Worm (Caenorhabditis elegans) whole organism, L1 larva: ENCODE results near the gene srh-219.

Experiments used
- C04F5.9 ChIP-seq: sonication (generic microtip); optimal IDR thresholded peaks from 2 replicates; lab custom pipeline; 2016; ENCODE audit warnings: missing genetic modification characterization, missing compliant biosample characterization
- C16A3.4 ChIP-seq: fragments of 150-350 bp; optimal IDR thresholded peaks from 2 replicates; lab custom pipeline; 2014; ENCODE audit warnings: missing biosample characterization, missing genetic modification characterization
- aha-1 ChIP-seq: fragments of 150-350 bp; optimal IDR thresholded peaks from 2 replicates; lab custom pipeline; 2014; ENCODE audit warnings: missing biosample characterization, missing genetic modification characterization
- aly-2 ChIP-seq: fragments of 150-350 bp; optimal IDR thresholded peaks from 2 replicates; lab custom pipeline; 2014; ENCODE audit warnings: missing biosample characterization, missing genetic modification characterization
- ama-1 ChIP-seq: fragments of 150-350 bp; optimal IDR thresholded peaks from 2 replicates; lab custom pipeline; 2014
- blmp-1 ChIP-seq: fragments of 150-350 bp; optimal IDR thresholded peaks from 2 replicates; lab custom pipeline; 2014; ENCODE audit warnings: missing biosample characterization, missing genetic modification characterization
- ceh-8 ChIP-seq: fragments of 200-800 bp; sonication (Bioruptor generic); optimal IDR thresholded peaks from 2 replicates; lab custom pipeline; 2018; ENCODE audit warnings: mild to moderate bottlenecking, missing genetic modification characterization, moderate library complexity, missing compliant biosample characterization
- ceh-82 ChIP-seq, 3 experiments: fragments of 150-350 bp in 1 of 3; sonication (generic microtip) in 2 of 3; optimal IDR thresholded peaks; 2 replicates each; lab custom pipeline; 2014 to 2017; ENCODE audit warnings: missing biosample characterization in 3 of 3, missing genetic modification characterization in 3 of 3
- ceh-88 ChIP-seq: fragments of 200-800 bp; sonication (Bioruptor generic); IDR thresholded peaks from 2 replicates; pipeline ENCODE4 v1.3.6; 2022; ENCODE audit warnings: missing genetic modification characterization, missing compliant biosample characterization
- dsc-1 ChIP-seq: sonication (generic microtip); optimal IDR thresholded peaks from 2 replicates; lab custom pipeline; 2016; ENCODE audit warnings: mild to moderate bottlenecking, missing genetic modification characterization, missing compliant biosample characterization
- efl-1 ChIP-seq, 4 experiments: fragments of 150-350 bp; optimal IDR thresholded peaks in 3 of 4; peaks in 1 of 4; 1 replicate in 1 of 4; 2 replicates in 3 of 4; lab custom pipeline; 2014; ENCODE audit warnings: missing biosample characterization in 2 of 4, missing genetic modification characterization in 2 of 4, missing genetic modification reagents in 2 of 4
- egl-13 ChIP-seq: sonication (generic microtip); optimal IDR thresholded peaks from 2 replicates; lab custom pipeline; 2016; ENCODE audit warnings: missing genotype, missing genetic modification reagents, missing genetic modification characterization, missing compliant biosample characterization
- elt-2 ChIP-seq: sonication (generic microtip); optimal IDR thresholded peaks from 2 replicates; lab custom pipeline; 2016; ENCODE audit warnings: missing genetic modification characterization, mild to moderate bottlenecking, inconsistent platforms, missing compliant biosample characterization, missing genetic modification reagents
- elt-3 ChIP-seq, 6 experiments: fragments of 150-350 bp in 1 of 6; sonication (generic microtip); optimal IDR thresholded peaks; 2 replicates each; lab custom pipeline; 2017 to 2018; ENCODE audit warnings: missing biosample characterization in 6 of 6, missing genetic modification characterization in 6 of 6, inconsistent platforms in 1 of 6
- ets-5 ChIP-seq: fragments of 200-800 bp; sonication (Bioruptor generic); IDR thresholded peaks from 2 replicates; pipeline ENCODE4 v1.3.6; 2022; ENCODE audit warnings: missing genetic modification characterization, missing compliant biosample characterization
- fkh-10 ChIP-seq: sonication (generic microtip); optimal IDR thresholded peaks from 2 replicates; lab custom pipeline; 2017; ENCODE audit warnings: missing biosample characterization, missing genetic modification reagents, missing genetic modification characterization
- fkh-4 ChIP-seq: sonication (generic microtip); optimal IDR thresholded peaks from 2 replicates; lab custom pipeline; 2016; ENCODE audit warnings: missing compliant biosample characterization, missing genetic modification characterization, borderline replicate concordance
- fos-1 ChIP-seq: fragments of 150-350 bp; optimal IDR thresholded peaks from 2 replicates; lab custom pipeline; 2014; ENCODE audit warnings: missing biosample characterization, missing genetic modification characterization
- grh-1 ChIP-seq: fragments of 200-800 bp; sonication (Bioruptor generic); IDR thresholded peaks from 2 replicates; pipeline ENCODE4 v1.3.6; 2022; ENCODE audit warnings: missing genetic modification reagents, missing genetic modification characterization, missing compliant biosample characterization
- hlh-17 ChIP-seq: fragments of 200-800 bp; sonication (Bioruptor generic); optimal IDR thresholded peaks from 2 replicates; lab custom pipeline; 2018; ENCODE audit warnings: missing genetic modification characterization, mild to moderate bottlenecking, missing compliant biosample characterization, moderate library complexity, borderline replicate concordance
- isw-1 ChIP-seq: fragments of 200-800 bp; sonication (Bioruptor generic); IDR thresholded peaks from 2 replicates; pipeline ENCODE4 v1.3.6; 2022; ENCODE audit warnings: missing genetic modification characterization, missing compliant biosample characterization
- jun-1 ChIP-seq: fragments of 150-350 bp; optimal IDR thresholded peaks from 2 replicates; lab custom pipeline; 2014; ENCODE audit warnings: missing biosample characterization, missing genetic modification reagents, missing genetic modification characterization
- lin-13 ChIP-seq: fragments of 150-350 bp; optimal IDR thresholded peaks from 2 replicates; lab custom pipeline; 2014; ENCODE audit warnings: missing biosample characterization, missing genetic modification reagents, missing genetic modification characterization
- lin-35 ChIP-seq, 2 experiments: fragments of 150-350 bp; optimal IDR thresholded peaks; 2 replicates each; lab custom pipeline; 2014; ENCODE audit warnings: missing biosample characterization in 2 of 2, missing genetic modification characterization in 2 of 2, missing genetic modification reagents in 2 of 2
- lin-39 ChIP-seq: fragments of 150-350 bp; optimal IDR thresholded peaks from 2 replicates; lab custom pipeline; 2014; ENCODE audit warnings: missing biosample characterization, missing genetic modification reagents, missing genetic modification characterization
- lsy-2 ChIP-seq, 2 experiments: fragments of 150-350 bp; optimal IDR thresholded peaks; 2 replicates each; lab custom pipeline; 2014; ENCODE audit warnings: missing biosample characterization in 2 of 2, missing genetic modification characterization in 2 of 2
- mab-9 ChIP-seq: fragments of 200-800 bp; sonication (Bioruptor generic); IDR thresholded peaks from 2 replicates; pipeline ENCODE4 v1.3.6; 2022; ENCODE audit warnings: missing genetic modification reagents, missing genetic modification characterization, missing compliant biosample characterization
- mdl-1 ChIP-seq, 2 experiments: fragments of 150-350 bp; optimal IDR thresholded peaks; 2 replicates each; lab custom pipeline; 2014 to 2017; ENCODE audit warnings: missing biosample characterization in 2 of 2, missing genetic modification characterization in 2 of 2, inconsistent platforms in 1 of 2
- mef-2 ChIP-seq: fragments of 150-350 bp; optimal IDR thresholded peaks from 2 replicates; lab custom pipeline; 2014; ENCODE audit warnings: missing biosample characterization, missing genetic modification characterization
- mep-1 ChIP-seq: fragments of 150-350 bp; optimal IDR thresholded peaks from 2 replicates; lab custom pipeline; 2014; ENCODE audit warnings: missing biosample characterization, missing genetic modification characterization
- nhr-19 ChIP-seq: fragments of 200-800 bp; sonication (Bioruptor generic); conservative IDR thresholded peaks from 2 replicates; pipeline ENCODE4 v1.3.6; 2022; ENCODE audit warnings: missing genetic modification characterization, missing compliant biosample characterization
- nhr-47 ChIP-seq: sonication (generic microtip); optimal IDR thresholded peaks from 2 replicates; lab custom pipeline; 2016; ENCODE audit warnings: mild to moderate bottlenecking, missing genetic modification characterization, moderate library complexity, missing compliant biosample characterization
- nhr-76 ChIP-seq: sonication (generic microtip); optimal IDR thresholded peaks from 2 replicates; lab custom pipeline; 2017; ENCODE audit warnings: missing biosample characterization, missing genetic modification characterization
- nhr-84 ChIP-seq: sonication (generic microtip); optimal IDR thresholded peaks from 2 replicates; lab custom pipeline; 2017; ENCODE audit warnings: missing biosample characterization, missing genetic modification characterization
- pax-3 ChIP-seq: fragments of 200-800 bp; sonication (Bioruptor generic); optimal IDR thresholded peaks from 2 replicates; lab custom pipeline; 2018; ENCODE audit warnings: mild to moderate bottlenecking, missing genetic modification characterization, moderate library complexity, missing compliant biosample characterization
- pqm-1 ChIP-seq: sonication (generic microtip); optimal IDR thresholded peaks from 3 replicates; lab custom pipeline; 2017; ENCODE audit warnings: missing biosample characterization, missing genetic modification characterization
- skn-1 ChIP-seq: fragments of 150-350 bp; optimal IDR thresholded peaks from 2 replicates; lab custom pipeline; 2014; ENCODE audit warnings: missing biosample characterization, missing genetic modification characterization
- snpc-4 ChIP-seq: fragments of 150-350 bp; optimal IDR thresholded peaks from 2 replicates; lab custom pipeline; 2014; ENCODE audit warnings: missing biosample characterization, missing genetic modification characterization
- snu-23 ChIP-seq: sonication (generic microtip); optimal IDR thresholded peaks from 2 replicates; lab custom pipeline; 2016; ENCODE audit warnings: missing genetic modification characterization, missing compliant biosample characterization
- sox-4 ChIP-seq: sonication (generic microtip); optimal IDR thresholded peaks from 2 replicates; lab custom pipeline; 2016; ENCODE audit warnings: missing genetic modification characterization, missing compliant biosample characterization
- sptf-1 ChIP-seq: fragments of 150-350 bp; optimal IDR thresholded peaks from 2 replicates; lab custom pipeline; 2014; ENCODE audit warnings: missing biosample characterization, missing genetic modification characterization
- sup-37 ChIP-seq: fragments of 200-800 bp; sonication (Bioruptor generic); optimal IDR thresholded peaks from 2 replicates; lab custom pipeline; 2018; ENCODE audit warnings: mild to moderate bottlenecking, missing genetic modification characterization, missing compliant biosample characterization
- swsn-7 ChIP-seq: sonication (generic microtip); optimal IDR thresholded peaks from 2 replicates; lab custom pipeline; 2016; ENCODE audit warnings: missing genetic modification characterization, missing compliant biosample characterization
- tbx-2 ChIP-seq: sonication (generic microtip); optimal IDR thresholded peaks from 2 replicates; lab custom pipeline; 2016; ENCODE audit warnings: missing genetic modification characterization, missing compliant biosample characterization
- tlp-1 ChIP-seq: fragments of 150-350 bp; optimal IDR thresholded peaks from 2 replicates; lab custom pipeline; 2014; ENCODE audit warnings: missing biosample characterization, missing genetic modification characterization
- unc-130 ChIP-seq: fragments of 150-350 bp; optimal IDR thresholded peaks from 2 replicates; lab custom pipeline; 2017; ENCODE audit warnings: missing biosample characterization, missing genetic modification characterization, inconsistent platforms
- unc-30 ChIP-seq: sonication (generic microtip); optimal IDR thresholded peaks from 2 replicates; lab custom pipeline; 2017; ENCODE audit warnings: missing biosample characterization, missing genetic modification characterization
- unc-62 ChIP-seq: fragments of 150-350 bp; optimal IDR thresholded peaks from 2 replicates; lab custom pipeline; 2014; ENCODE audit warnings: missing biosample characterization, missing genetic modification reagents, missing genetic modification characterization
- unc-86 ChIP-seq: sonication (generic microtip); optimal IDR thresholded peaks from 2 replicates; lab custom pipeline; 2016; ENCODE audit warnings: missing genetic modification characterization, missing compliant biosample characterization
- unc-98 ChIP-seq: fragments of 200-800 bp; sonication (Bioruptor generic); IDR thresholded peaks from 2 replicates; pipeline ENCODE4 v1.3.6; 2022; ENCODE audit warnings: missing genetic modification characterization, missing compliant biosample characterization
- xbp-1 ChIP-seq: sonication (generic microtip); optimal IDR thresholded peaks from 2 replicates; lab custom pipeline; 2016; ENCODE audit warnings: missing genetic modification characterization, missing compliant biosample characterization
- zip-4 ChIP-seq: fragments of 200-800 bp; sonication (Bioruptor generic); optimal IDR thresholded peaks from 2 replicates; lab custom pipeline; 2018; ENCODE audit warnings: mild to moderate bottlenecking, missing genetic modification characterization, moderate library complexity, missing compliant biosample characterization
- ztf-4 ChIP-seq: fragments of 150-350 bp; optimal IDR thresholded peaks from 2 replicates; lab custom pipeline; 2014; ENCODE audit warnings: missing biosample characterization, missing genetic modification characterization

srh-219 gene

DNA sequence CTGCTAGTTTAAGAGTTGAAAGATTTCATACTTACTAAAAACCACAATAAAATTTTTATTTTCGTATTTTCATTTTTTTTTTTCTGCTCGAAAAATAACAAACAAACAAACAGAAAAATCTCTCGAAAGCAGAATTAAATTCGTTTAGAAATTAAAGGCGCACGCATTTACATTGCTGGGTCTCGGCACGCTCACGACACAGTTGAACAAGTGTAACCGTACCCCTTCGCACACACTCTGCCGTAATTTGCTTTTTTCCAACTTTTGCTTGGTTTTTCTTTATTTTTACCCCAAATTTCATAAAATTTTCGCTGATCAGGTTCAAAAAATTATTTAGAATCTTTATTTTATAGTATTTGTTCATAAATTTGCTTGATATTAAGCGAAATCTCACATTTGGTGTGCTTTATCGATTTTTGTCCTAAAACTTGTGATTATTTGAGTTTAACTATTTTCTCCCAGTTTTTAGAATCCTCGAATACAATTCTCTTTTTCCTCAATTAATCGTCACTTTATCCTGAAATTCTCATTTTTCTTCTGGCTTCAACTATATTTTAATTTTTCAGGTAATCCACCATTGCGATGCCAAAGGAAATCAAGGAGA is 16.4 kb downstream of the srh-219 start, which contains the start of gene rpl-38:
Gene rpl-38, plus strand, starts transcription at position 554 of the 604 bp plus-strand sequence.
- no peak for TF ChIP-seq ceh-8 (GFP tag; lab: Kevin White, UChicago)
- peak in 1 of 2 experiments; percentile 66 for TF ChIP-seq mdl-1 (tag; optimal IDR thresholded peaks at IDR 0.05; lab: Kevin White, UChicago)
- TF ChIP-seq lin-39: peak; percentile 79
- no peak for TF ChIP-seq hlh-17 (GFP tag; lab: Kevin White, UChicago)
- no peak for TF ChIP-seq unc-98 (GFP tag; lab: Robert Waterston, UW)
- peak; percentile 90 for TF ChIP-seq unc-130 (tag; lab: Kevin White, UChicago)
- peak; percentile 50 for TF ChIP-seq ztf-4 (tag; lab: Kevin White, UChicago)
- no peak for TF ChIP-seq sox-4 (tag; lab: Kevin White, UChicago)
- peak; percentile 92 for TF ChIP-seq snu-23 (GFP tag; lab: Kevin White, UChicago)
- peak; percentile 99 for TF ChIP-seq lsy-2 (tag; optimal IDR thresholded peaks at IDR 0.05; lab: Kevin White, UChicago)
- TF ChIP-seq C04F5.9: peak; percentile 47
- TF ChIP-seq fos-1 (tag; lab: Kevin White, UChicago): peak; percentile 68
- TF ChIP-seq C16A3.4: peak; percentile 94
- TF ChIP-seq fkh-4 (tag; lab: Kevin White, UChicago): peak; percentile 45
- TF ChIP-seq efl-1 (optimal IDR thresholded peaks at IDR 0.05; lab: Kevin White, UChicago): peak; percentile 88 to 89
- peak; percentile 81 to 98 for TF ChIP-seq efl-1 (GFP tag; optimal IDR thresholded peaks at IDR 0.05 in 1 of 2; lab: Kevin White, UChicago)
- peak; percentile 76 for TF ChIP-seq jun-1 (tag; lab: Kevin White, UChicago)
- peak; percentile 22 for TF ChIP-seq aha-1
- TF ChIP-seq tlp-1 (tag; lab: Kevin White, UChicago): no peak
- TF ChIP-seq snpc-4: peak; percentile 69
- peak; percentile 77 for TF ChIP-seq lin-13 (GFP tag; lab: Kevin White, UChicago)
- peak; percentile 78 for TF ChIP-seq unc-86 (tag; lab: Kevin White, UChicago)
- TF ChIP-seq ceh-82 (tag; optimal IDR thresholded peaks at IDR 0.05; lab: Kevin White, UChicago): peak; percentile 82 to 92 (median 82)
- peak in 3 of 6 experiments; percentile 55 to 68 (median 57) for TF ChIP-seq elt-3 (tag; optimal IDR thresholded peaks at IDR 0.05; lab: Kevin White, UChicago)
- TF ChIP-seq pax-3: no peak
- TF ChIP-seq nhr-84 (tag; lab: Kevin White, UChicago): no peak
- TF ChIP-seq tbx-2: peak; percentile 79
- TF ChIP-seq swsn-7 (tag; lab: Kevin White, UChicago): peak; percentile 83
- TF ChIP-seq lin-35 (GFP tag; optimal IDR thresholded peaks at IDR 0.05; lab: Kevin White, UChicago): peak; percentile 83 to 89
- no peak for TF ChIP-seq ceh-88 (GFP tag; lab: Robert Waterston, UW)
- no peak for TF ChIP-seq blmp-1
- TF ChIP-seq sup-37: peak; percentile 29
- peak; percentile 40 for TF ChIP-seq egl-13 (tag; lab: Kevin White, UChicago)
- peak; percentile 86 for TF ChIP-seq isw-1 (GFP tag; lab: Robert Waterston, UW)
- peak; percentile 86 for TF ChIP-seq nhr-19
- TF ChIP-seq skn-1 (tag; lab: Kevin White, UChicago): peak; percentile 76
- peak; percentile 64 for TF ChIP-seq grh-1 (GFP tag; lab: Robert Waterston, UW)
- TF ChIP-seq sptf-1 (tag; lab: Kevin White, UChicago): no peak
- peak; percentile 87 for TF ChIP-seq nhr-47 (tag; lab: Kevin White, UChicago)
- TF ChIP-seq mab-9 (GFP tag; lab: Robert Waterston, UW): no peak
- peak; percentile 78 for TF ChIP-seq xbp-1 (tag; lab: Kevin White, UChicago)
- peak; percentile 76 for TF ChIP-seq dsc-1 (tag; lab: Kevin White, UChicago)
- peak; percentile 36 for TF ChIP-seq zip-4 (GFP tag; lab: Kevin White, UChicago)
- no peak for TF ChIP-seq mef-2
- peak; percentile 66 for TF ChIP-seq aly-2 (tag; lab: Kevin White, UChicago)
- TF ChIP-seq mep-1 (tag; lab: Kevin White, UChicago): peak; percentile 91
- no peak for TF ChIP-seq ama-1 (lab: Kevin White, UChicago)
- TF ChIP-seq unc-30 (tag; lab: Kevin White, UChicago): no peak
- TF ChIP-seq nhr-76: no peak
- TF ChIP-seq elt-2 (tag; lab: Kevin White, UChicago): peak; percentile 67
- peak; percentile 35 for TF ChIP-seq fkh-10 (GFP tag; lab: Kevin White, UChicago)
- TF ChIP-seq ets-5 (GFP tag; lab: Robert Waterston, UW): no peak
- TF ChIP-seq unc-62 (GFP tag; lab: Kevin White, UChicago): no peak
- TF ChIP-seq pqm-1 (tag; lab: Kevin White, UChicago): no peak
